Fruit fly (Drosophila melanogaster): ENCODE results near the gene Phf7.

Gene Phf7

DNA sequence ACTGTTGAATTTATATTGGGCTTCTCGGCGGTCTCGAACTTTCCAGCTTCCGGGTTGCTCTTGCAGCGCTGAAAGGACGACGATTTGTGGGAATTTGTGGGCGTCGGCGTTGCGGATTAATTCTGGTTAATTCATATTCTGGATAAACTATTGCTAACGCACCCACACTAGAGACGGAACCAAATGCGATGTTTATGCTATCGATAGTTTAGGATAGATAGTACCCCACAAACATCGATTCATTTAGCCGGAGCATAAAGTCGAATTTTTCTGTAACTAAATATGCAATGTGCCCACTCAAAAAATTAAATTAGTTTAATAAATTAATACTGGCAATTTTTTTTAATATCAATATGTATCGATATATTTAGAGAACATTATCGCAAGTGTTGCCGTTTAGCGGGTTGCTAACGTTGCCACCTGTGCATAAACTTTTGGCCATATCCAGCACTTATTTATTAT, 5.9 kb downstream of the Phf7 start, which contains the start of gene Rab35 (continued):
- TF ChIP-seq Eip74EF (GFP tag; optimal IDR thresholded peaks at IDR 0.05) (no peak), Hsf (GFP tag; optimal IDR thresholded peaks at IDR 0.05) (peak; percentile 12), CG7963 (GFP tag; IDR thresholded peaks at IDR 0.05; ENCODE audit: partially characterized antibody) (peak; percentile 86), Fer2 (tag; optimal IDR thresholded peaks at IDR 0.05) (no peak), tin (GFP tag; optimal IDR thresholded peaks at IDR 0.05) (peak; percentile 18), p53 (GFP tag; optimal IDR thresholded peaks at IDR 0.05) (no peak), onecut (GFP tag; IDR thresholded peaks at IDR 0.05) (no peak), ttk (GFP tag; IDR thresholded peaks at IDR 0.05) (no peak), CG17568 (GFP tag; optimal IDR thresholded peaks at IDR 0.05) (no peak), CG3726 (GFP tag; IDR thresholded peaks at IDR 0.05) (no peak), tup (GFP tag; optimal IDR thresholded peaks at IDR 0.05) (no peak), jigr1 (GFP tag; IDR thresholded peaks at IDR 0.05) (no peak), CG7987 (GFP tag; optimal IDR thresholded peaks at IDR 0.05) (no peak), Mrtf (GFP tag; IDR thresholded peaks at IDR 0.05) (no peak), CG18476 (GFP tag; optimal IDR thresholded peaks at IDR 0.05) (peak; percentile 28), disco-r (GFP tag; optimal IDR thresholded peaks at IDR 0.05) (no peak), croc (GFP tag; conservative IDR thresholded peaks at IDR 0.05) (no peak), CG10565 (GFP tag; optimal IDR thresholded peaks at IDR 0.05) (no peak), ham (GFP tag; IDR thresholded peaks at IDR 0.05) (no peak), Dfd (GFP tag; optimal IDR thresholded peaks at IDR 0.05) (no peak), bigmax (GFP tag; optimal IDR thresholded peaks at IDR 0.05) (no peak), CG1832 (GFP tag; optimal IDR thresholded peaks at IDR 0.05) (no peak), caup (GFP tag; optimal IDR thresholded peaks at IDR 0.05; ENCODE audit: severe bottlenecking) (no peak), ato (GFP tag; IDR thresholded peaks at IDR 0.05; ENCODE audit: partially characterized antibody) (peak; percentile 84), fd96Cb (tag; optimal IDR thresholded peaks at IDR 0.05) (no peak), tgo (GFP tag; IDR thresholded peaks at IDR 0.05) (no peak), Vsx1 (GFP tag; optimal IDR thresholded peaks at IDR 0.05) (no peak), nerfin-2 (GFP tag; IDR thresholded peaks at IDR 0.05; ENCODE audit: partially characterized antibody) (peak; percentile 91), CG6175 (GFP tag; IDR thresholded peaks at IDR 0.05) (no peak), ranshi (GFP tag; IDR thresholded peaks at IDR 0.05) (peak; percentile 12; the same call in 1 of the 2 replicates), CG8359 (GFP tag; optimal IDR thresholded peaks at IDR 0.05; ENCODE audit: borderline replicate concordance) (no peak), gsb-n (tag; optimal IDR thresholded peaks at IDR 0.05) (no peak), MTF-1 (GFP tag; optimal IDR thresholded peaks at IDR 0.05; ENCODE audit: borderline replicate concordance) (no peak), Sry-β (GFP tag; optimal IDR thresholded peaks at IDR 0.05) (no peak), Mad (GFP tag; optimal IDR thresholded peaks at IDR 0.05) (peak; percentile 10), CG5245 (GFP tag; optimal IDR thresholded peaks at IDR 0.05) (no peak), CG14965 (GFP tag; optimal IDR thresholded peaks at IDR 0.05; ENCODE audit: borderline replicate concordance) (no peak), CG3163 (GFP tag; optimal IDR thresholded peaks at IDR 0.05) (no peak), CG10462 (GFP tag; optimal IDR thresholded peaks at IDR 0.05) (no peak), CG13424 (tag; optimal IDR thresholded peaks at IDR 0.05) (peak; percentile 1), CG17829 (tag; optimal IDR thresholded peaks at IDR 0.05) (peak; percentile 17), sqz (GFP tag; optimal IDR thresholded peaks at IDR 0.05) (no peak), CG7928 (GFP tag; optimal IDR thresholded peaks at IDR 0.05) (no peak), prd (optimal IDR thresholded peaks at IDR 0.05) (no peak), prd (GFP tag; IDR thresholded peaks at IDR 0.05) (peak; percentile 38; the same call in 1 of the 3 replicates), pan (optimal IDR thresholded peaks at IDR 0.05) (no peak), pan (GFP tag; optimal IDR thresholded peaks at IDR 0.05 in 1 of 2, IDR thresholded peaks at IDR 0.05 in 1 of 2) (no peak), CG9609 (GFP tag; optimal IDR thresholded peaks at IDR 0.05) (no peak), Awh (GFP tag; IDR thresholded peaks at IDR 0.05) (no peak), Lhr (GFP tag; optimal IDR thresholded peaks at IDR 0.05) (peak; percentile 66), grau (tag; optimal IDR thresholded peaks at IDR 0.05) (peak; percentile 17)
